Worm (Caenorhabditis elegans) whole organism, young adult: ENCODE results near the gene M01F1.8.
A peak's percentile ranks its signal among the peaks of the same experiment; 100 is the strongest.

ENCODE experiments used
- B0261.1 ChIP-seq: sonication (generic microtip); optimal IDR thresholded peaks from 2 replicates; lab custom pipeline; 2016; ENCODE audit warnings: mild to moderate bottlenecking, missing genetic modification characterization, moderate library complexity, missing compliant biosample characterization
- D2030.7 ChIP-seq: fragments of 200-800 bp; sonication (Bioruptor generic); IDR thresholded peaks from 2 replicates; pipeline ENCODE4 v1.3.6; 2022; ENCODE audit warnings: missing genetic modification reagents, missing genetic modification characterization, missing compliant biosample characterization
- F22D6.2 ChIP-seq: sonication (generic microtip); optimal IDR thresholded peaks from 2 replicates; lab custom pipeline; 2016; ENCODE audit warnings: mild to moderate bottlenecking, missing genetic modification characterization, missing compliant biosample characterization
- F33H1.4 ChIP-seq: fragments of 200-800 bp; sonication (Bioruptor generic); IDR thresholded peaks from 2 replicates; pipeline ENCODE4 v1.3.6; 2022; ENCODE audit warnings: missing genetic modification reagents, missing genetic modification characterization, missing compliant biosample characterization
- F55B11.4 ChIP-seq: sonication (generic microtip); optimal IDR thresholded peaks from 2 replicates; lab custom pipeline; 2016; ENCODE audit warnings: missing compliant biosample characterization, missing genetic modification characterization, borderline replicate concordance; ENCODE audit not compliant: insufficient read depth
- K12H6.12 ChIP-seq: fragments of 200-800 bp; sonication (Bioruptor generic); optimal IDR thresholded peaks from 2 replicates; lab custom pipeline; 2018; ENCODE audit warnings: mild to moderate bottlenecking, missing genetic modification characterization, missing compliant biosample characterization
- Y53G8AR.9 ChIP-seq: fragments of 200-800 bp; sonication (Bioruptor generic); conservative IDR thresholded peaks from 2 replicates; pipeline ENCODE4 v1.3.6; 2022; ENCODE audit warnings: missing genetic modification reagents, missing genetic modification characterization, missing compliant biosample characterization
- Y56A3A.18 ChIP-seq: fragments of 200-800 bp; sonication (Bioruptor generic); IDR thresholded peaks from 2 replicates; pipeline ENCODE4 v1.3.6; 2022; ENCODE audit warnings: missing genetic modification reagents, missing genetic modification characterization, missing compliant biosample characterization
- Y95B8A.8 ChIP-seq: fragments of 200-800 bp; sonication (Bioruptor generic); IDR thresholded peaks from 2 replicates; pipeline ENCODE4 v1.3.6; 2022; ENCODE audit warnings: missing genetic modification reagents, missing genetic modification characterization, missing compliant biosample characterization
- akir-1 ChIP-seq: fragments of 200-800 bp; sonication (Bioruptor generic); optimal IDR thresholded peaks from 2 replicates; lab custom pipeline; 2018; ENCODE audit warnings: mild to moderate bottlenecking, missing genetic modification characterization, moderate library complexity, missing compliant biosample characterization
- aptf-2 ChIP-seq: fragments of 200-800 bp; sonication (Bioruptor generic); conservative IDR thresholded peaks from 2 replicates; pipeline ENCODE4 v1.3.6; 2022; ENCODE audit warnings: missing genetic modification reagents, missing genetic modification characterization, missing compliant biosample characterization
- atf-7 ChIP-seq: sonication (generic microtip); optimal IDR thresholded peaks from 2 replicates; lab custom pipeline; 2017; ENCODE audit warnings: mild to moderate bottlenecking, missing genetic modification characterization, missing compliant biosample characterization
- bed-2 ChIP-seq: fragments of 200-800 bp; sonication (Bioruptor generic); IDR thresholded peaks from 2 replicates; pipeline ENCODE4 v1.3.6; 2022; ENCODE audit warnings: missing genetic modification reagents, missing genetic modification characterization, missing compliant biosample characterization
- ccch-3 ChIP-seq: fragments of 200-800 bp; sonication (Bioruptor generic); optimal IDR thresholded peaks from 2 replicates; lab custom pipeline; 2018; ENCODE audit warnings: mild to moderate bottlenecking, missing genetic modification characterization, missing compliant biosample characterization
- ceh-100 ChIP-seq: fragments of 200-800 bp; sonication (Bioruptor generic); IDR thresholded peaks from 2 replicates; pipeline ENCODE4 v1.3.6; 2022; ENCODE audit warnings: missing genetic modification reagents, missing genetic modification characterization, missing compliant biosample characterization
- ceh-40 ChIP-seq: fragments of 200-800 bp; sonication (Bioruptor generic); IDR thresholded peaks from 2 replicates; pipeline ENCODE4 v1.3.6; 2022; ENCODE audit warnings: missing genetic modification characterization, missing compliant biosample characterization
- ceh-58 ChIP-seq: fragments of 200-800 bp; sonication (Bioruptor generic); IDR thresholded peaks from 2 replicates; pipeline ENCODE4 v1.3.6; 2022; ENCODE audit warnings: missing genetic modification characterization, missing compliant biosample characterization
- chd-7 ChIP-seq: sonication (generic microtip); optimal IDR thresholded peaks from 2 replicates; lab custom pipeline; 2016; ENCODE audit warnings: mild to moderate bottlenecking, missing genetic modification characterization, moderate library complexity, missing compliant biosample characterization
- die-1 ChIP-seq: sonication (generic microtip); optimal IDR thresholded peaks from 2 replicates; lab custom pipeline; 2016; ENCODE audit warnings: missing genotype, mild to moderate bottlenecking, missing genetic modification characterization, missing compliant biosample characterization
- egl-18 ChIP-seq: fragments of 200-800 bp; sonication (Bioruptor generic); IDR thresholded peaks from 2 replicates; pipeline ENCODE4 v1.3.6; 2022; ENCODE audit warnings: missing genetic modification reagents, missing genetic modification characterization, missing compliant biosample characterization
- egrh-3 ChIP-seq: fragments of 200-800 bp; sonication (Bioruptor generic); IDR thresholded peaks from 2 replicates; pipeline ENCODE4 v1.3.6; 2022; ENCODE audit warnings: missing genetic modification reagents, missing genetic modification characterization, missing compliant biosample characterization
- ekl-4 ChIP-seq: fragments of 200-800 bp; sonication (Bioruptor generic); IDR thresholded peaks from 2 replicates; pipeline ENCODE4 v1.3.6; 2022; ENCODE audit warnings: missing genetic modification reagents, missing genetic modification characterization, missing compliant biosample characterization
- gei-17 ChIP-seq: fragments of 200-800 bp; sonication (Bioruptor generic); optimal IDR thresholded peaks from 2 replicates; lab custom pipeline; 2018; ENCODE audit warnings: mild to moderate bottlenecking, missing genetic modification characterization, missing compliant biosample characterization
- let-607 ChIP-seq, 2 experiments: fragments of 200-800 bp in 1 of 2; sonication (Bioruptor generic) in 1 of 2; sonication (generic microtip) in 1 of 2; optimal IDR thresholded peaks; 2 replicates each; lab custom pipeline; 2016 to 2018; ENCODE audit warnings: mild to moderate bottlenecking in 2 of 2, missing compliant biosample characterization in 2 of 2, missing genetic modification characterization in 2 of 2, moderate library complexity in 2 of 2, missing genotype in 1 of 2
- lin-26 ChIP-seq: fragments of 200-800 bp; sonication (Bioruptor generic); IDR thresholded peaks from 2 replicates; pipeline ENCODE4 v1.3.6; 2022; ENCODE audit warnings: missing genetic modification reagents, missing genetic modification characterization, missing compliant biosample characterization
- lin-35 ChIP-seq, 3 experiments: fragments of 150-350 bp in 2 of 3; sonication (generic microtip) in 1 of 3; optimal IDR thresholded peaks; 2 replicates each; lab custom pipeline; 2014 to 2018; ENCODE audit warnings: missing biosample characterization in 3 of 3, missing genetic modification characterization in 3 of 3, missing genetic modification reagents in 3 of 3
- lin-40 ChIP-seq: sonication (generic microtip); optimal IDR thresholded peaks from 2 replicates; lab custom pipeline; 2016; ENCODE audit warnings: missing genetic modification characterization, mild to moderate bottlenecking, missing compliant biosample characterization, missing genotype, missing genetic modification reagents
- lin-54 ChIP-seq: fragments of 200-800 bp; sonication (Bioruptor generic); optimal IDR thresholded peaks from 2 replicates; lab custom pipeline; 2018; ENCODE audit warnings: mild to moderate bottlenecking, missing genetic modification characterization, missing compliant biosample characterization
- lsl-1 ChIP-seq: fragments of 200-800 bp; sonication (Bioruptor generic); optimal IDR thresholded peaks from 2 replicates; lab custom pipeline; 2018; ENCODE audit warnings: mild to moderate bottlenecking, missing genetic modification characterization, moderate library complexity, missing compliant biosample characterization
- lsy-27 ChIP-seq: sonication (generic microtip); optimal IDR thresholded peaks from 2 replicates; lab custom pipeline; 2017; ENCODE audit warnings: missing genetic modification characterization, mild to moderate bottlenecking, missing compliant biosample characterization, antibody characterized with exemption, missing genotype, borderline replicate concordance; ENCODE audit not compliant: insufficient read depth
- madf-3 ChIP-seq: fragments of 200-800 bp; sonication (Bioruptor generic); IDR thresholded peaks from 2 replicates; pipeline ENCODE4 v1.3.6; 2022; ENCODE audit warnings: missing genetic modification reagents, missing genetic modification characterization, missing compliant biosample characterization
- mcd-1 ChIP-seq: fragments of 200-800 bp; sonication (Bioruptor generic); IDR thresholded peaks from 2 replicates; pipeline ENCODE4 v1.3.6; 2022; ENCODE audit warnings: missing genetic modification reagents, missing genetic modification characterization, missing compliant biosample characterization
- nfya-1 ChIP-seq: sonication (generic microtip); optimal IDR thresholded peaks from 2 replicates; lab custom pipeline; 2017; ENCODE audit warnings: antibody characterized with exemption, missing compliant biosample characterization, missing genetic modification characterization, borderline replicate concordance; ENCODE audit not compliant: insufficient read depth
- nfyb-1 ChIP-seq: fragments of 200-800 bp; sonication (Bioruptor generic); IDR thresholded peaks from 2 replicates; pipeline ENCODE4 v1.3.6; 2022; ENCODE audit warnings: missing genetic modification reagents, missing genetic modification characterization, missing compliant biosample characterization
- nhr-120 ChIP-seq: fragments of 200-800 bp; sonication (Bioruptor generic); IDR thresholded peaks from 2 replicates; pipeline ENCODE4 v1.3.6; 2022; ENCODE audit warnings: missing genetic modification characterization, missing compliant biosample characterization
- nhr-179 ChIP-seq: sonication (generic microtip); optimal IDR thresholded peaks from 2 replicates; lab custom pipeline; 2016; ENCODE audit warnings: mild to moderate bottlenecking, missing genetic modification characterization, missing compliant biosample characterization
- rpc-1 ChIP-seq, 2 experiments: fragments of 150-350 bp in 1 of 2; sonication (generic microtip) in 1 of 2; optimal IDR thresholded peaks; 2 replicates each; lab custom pipeline; 2014 to 2018; ENCODE audit warnings: missing biosample characterization in 1 of 2, missing genetic modification characterization in 1 of 2, missing genetic modification reagents in 1 of 2, missing genotype in 1 of 2
- sdz-38 ChIP-seq: sonication (generic microtip); optimal IDR thresholded peaks from 2 replicates; lab custom pipeline; 2016; ENCODE audit warnings: missing genotype, missing genetic modification characterization, missing compliant biosample characterization
- sea-2 ChIP-seq: fragments of 200-800 bp; sonication (Bioruptor generic); IDR thresholded peaks from 2 replicates; pipeline ENCODE4 v1.3.6; 2022; ENCODE audit warnings: missing genetic modification characterization, missing compliant biosample characterization
- snpc-3.4 ChIP-seq: sonication (generic microtip); optimal IDR thresholded peaks from 2 replicates; lab custom pipeline; 2017; ENCODE audit warnings: missing genetic modification characterization, mild to moderate bottlenecking, missing compliant biosample characterization, antibody characterized with exemption, moderate library complexity, missing genotype, missing genetic modification reagents
- snpc-4 ChIP-seq, 5 experiments: fragments of 150-350 bp in 1 of 5; sonication (generic microtip) in 4 of 5; optimal IDR thresholded peaks; 2 replicates each; lab custom pipeline; 2014 to 2018; ENCODE audit warnings: missing genetic modification characterization in 5 of 5, missing biosample characterization in 3 of 5, antibody characterized with exemption in 2 of 5, mild to moderate bottlenecking in 2 of 5, missing compliant biosample characterization in 2 of 5, missing genotype in 2 of 5, moderate library complexity in 2 of 5, missing genetic modification reagents in 1 of 5
- somi-1 ChIP-seq: fragments of 200-800 bp; sonication (Bioruptor generic); optimal IDR thresholded peaks from 2 replicates; lab custom pipeline; 2018; ENCODE audit warnings: mild to moderate bottlenecking, missing genetic modification characterization, missing compliant biosample characterization
- tbp1 ChIP-seq: fragments of 200-800 bp; sonication (Bioruptor generic); optimal IDR thresholded peaks from 2 replicates; lab custom pipeline; 2018; ENCODE audit warnings: mild to moderate bottlenecking, missing genetic modification characterization, missing compliant biosample characterization
- tbx-9 ChIP-seq: sonication (generic microtip); optimal IDR thresholded peaks from 2 replicates; lab custom pipeline; 2016; ENCODE audit warnings: borderline replicate concordance, missing genetic modification characterization, inconsistent platforms, missing compliant biosample characterization
- xnd-1 ChIP-seq: sonication (generic microtip); optimal IDR thresholded peaks from 2 replicates; lab custom pipeline; 2016; ENCODE audit warnings: missing genotype, missing genetic modification reagents, missing genetic modification characterization, missing compliant biosample characterization
- ztf-28 ChIP-seq: fragments of 200-800 bp; sonication (Bioruptor generic); IDR thresholded peaks from 2 replicates; pipeline ENCODE4 v1.3.6; 2022; ENCODE audit warnings: missing genetic modification reagents, missing genetic modification characterization, missing compliant biosample characterization

M01F1.8 gene

ce11 chrIII:3505051-3505548 is 2.8 kb upstream of the M01F1.8 start, which contains the start of gene lias-1 (continued):
- TF ChIP-seq somi-1 (no peak), nfya-1 (tag; lab: Kevin White, UChicago) (no peak), B0261.1 (tag; lab: Kevin White, UChicago) (no peak), snpc-3.4 (tag; lab: Kevin White, UChicago) (no peak), Y53G8AR.9 (GFP tag; lab: Robert Waterston, UW) (0 out of 2 replicates have a peak, but pooled peaks have one; percentile 39), lsl-1 (peak; percentile 88), nhr-179 (no peak), mcd-1 (peak; percentile 78), tbp1 (GFP tag; lab: Kevin White, UChicago) (peak; percentile 56), F55B11.4 (tag; lab: Kevin White, UChicago) (no peak), Y95B8A.8 (no peak; the same call in 1 of the 2 replicates), bed-2 (GFP tag; lab: Robert Waterston, UW) (no peak), lin-26 (GFP tag; lab: Robert Waterston, UW) (no peak), aptf-2 (no peak), Y56A3A.18 (GFP tag; lab: Robert Waterston, UW) (no peak), madf-3 (GFP tag; lab: Robert Waterston, UW) (0 out of 2 replicates have a peak, but pooled peaks have one; percentile 57), rpc-1 (optimal IDR thresholded peaks at IDR 0.05; lab: Kevin White, UChicago) (no peak), rpc-1 (tag; optimal IDR thresholded peaks at IDR 0.05; lab: Kevin White, UChicago) (no peak), atf-7 (tag; lab: Kevin White, UChicago) (no peak), ccch-3 (GFP tag; lab: Kevin White, UChicago) (no peak), lsy-27 (tag; lab: Kevin White, UChicago) (no peak), egrh-3 (GFP tag; lab: Robert Waterston, UW) (no peak), lin-35 (GFP tag; optimal IDR thresholded peaks at IDR 0.05; lab: Kevin White, UChicago) (peak in 1 of 3 experiments; percentile 68), ceh-40 (GFP tag; lab: Robert Waterston, UW) (no peak), F22D6.2 (tag; lab: Kevin White, UChicago) (peak; percentile 7), egl-18 (no peak), tbx-9 (tag; lab: Kevin White, UChicago) (no peak), K12H6.12 (tag; lab: Kevin White, UChicago) (peak; percentile 21), nhr-120 (GFP tag; lab: Robert Waterston, UW) (no peak), lin-40 (tag; lab: Kevin White, UChicago) (peak; percentile 70), D2030.7 (GFP tag; lab: Robert Waterston, UW) (peak; percentile 55; the same call in 1 of the 2 replicates), sea-2 (GFP tag; lab: Robert Waterston, UW) (no peak), akir-1 (GFP tag; lab: Kevin White, UChicago) (no peak), lin-54 (GFP tag; lab: Kevin White, UChicago) (peak; percentile 69), let-607 (tag; optimal IDR thresholded peaks at IDR 0.05; lab: Kevin White, UChicago) (no peak), xnd-1 (no peak), gei-17 (no peak), ceh-100 (GFP tag; lab: Robert Waterston, UW) (peak; percentile 72), ekl-4 (GFP tag; lab: Robert Waterston, UW) (0 out of 2 replicates have a peak, but pooled peaks have one; percentile 34), ceh-58 (GFP tag; lab: Robert Waterston, UW) (no peak), die-1 (tag; lab: Kevin White, UChicago) (no peak), sdz-38 (tag; lab: Kevin White, UChicago) (no peak), F33H1.4 (GFP tag; lab: Robert Waterston, UW) (peak; percentile 97), chd-7 (tag; lab: Kevin White, UChicago) (no peak), ztf-28 (GFP tag; lab: Robert Waterston, UW) (no peak), snpc-4 (GFP tag; optimal IDR thresholded peaks at IDR 0.05; lab: Kevin White, UChicago) (no peak), snpc-4 (tag; optimal IDR thresholded peaks at IDR 0.05; lab: Kevin White, UChicago) (peak in 3 of 4 experiments; percentile 28 to 45 (median 31)), nfyb-1 (GFP tag; lab: Robert Waterston, UW) (0 out of 2 replicates have a peak, but pooled peaks have one; percentile 27)
